Worm (Caenorhabditis elegans) whole organism, late embryonic: Measurements from ENCODE around the gene R148.4.

Experiments used
- C38D4.7 ChIP-seq: fragments of 200-800 bp; sonication (Bioruptor generic); optimal IDR thresholded peaks from 2 replicates; lab custom pipeline; 2018; ENCODE audit warnings: mild to moderate bottlenecking, missing genetic modification characterization, moderate library complexity, missing compliant biosample characterization
- Y22D7AL.16 ChIP-seq: sonication (generic microtip); optimal IDR thresholded peaks from 2 replicates; lab custom pipeline; 2016; ENCODE audit warnings: missing genetic modification characterization, missing compliant biosample characterization
- ahr-1 ChIP-seq: sonication (generic microtip); optimal IDR thresholded peaks from 2 replicates; lab custom pipeline; 2016; ENCODE audit warnings: missing genetic modification characterization, missing compliant biosample characterization
- ama-1 ChIP-seq: fragments of 150-350 bp; optimal IDR thresholded peaks from 2 replicates; lab custom pipeline; 2014
- ceh-14 ChIP-seq: sonication (generic microtip); optimal IDR thresholded peaks from 2 replicates; lab custom pipeline; 2016; ENCODE audit warnings: missing genotype, missing genetic modification characterization, missing compliant biosample characterization
- ceh-18 ChIP-seq: sonication (generic microtip); optimal IDR thresholded peaks from 2 replicates; lab custom pipeline; 2016; ENCODE audit warnings: missing genetic modification characterization, missing compliant biosample characterization
- ceh-30 ChIP-seq: fragments of 150-350 bp; optimal IDR thresholded peaks from 2 replicates; lab custom pipeline; 2014; ENCODE audit warnings: missing biosample characterization, missing genetic modification characterization
- ceh-31 ChIP-seq: sonication (generic microtip); optimal IDR thresholded peaks from 2 replicates; lab custom pipeline; 2016; ENCODE audit warnings: missing genetic modification characterization, missing compliant biosample characterization
- ceh-34 ChIP-seq: sonication (generic microtip); optimal IDR thresholded peaks from 2 replicates; lab custom pipeline; 2016; ENCODE audit warnings: mild to moderate bottlenecking, missing genetic modification characterization, missing compliant biosample characterization
- ceh-45 ChIP-seq: fragments of 200-800 bp; sonication (Bioruptor generic); IDR thresholded peaks from 2 replicates; pipeline ENCODE4 v1.3.6; 2022; ENCODE audit warnings: missing genetic modification reagents, missing genetic modification characterization, missing compliant biosample characterization
- ceh-48 ChIP-seq: sonication (generic microtip); optimal IDR thresholded peaks from 2 replicates; lab custom pipeline; 2016; ENCODE audit warnings: missing genetic modification characterization, inconsistent platforms, missing compliant biosample characterization
- ceh-9 ChIP-seq: sonication (generic microtip); optimal IDR thresholded peaks from 2 replicates; lab custom pipeline; 2016; ENCODE audit warnings: mild to moderate bottlenecking, missing genetic modification characterization, inconsistent platforms, missing compliant biosample characterization
- che-1 ChIP-seq: sonication (generic microtip); optimal IDR thresholded peaks from 2 replicates; lab custom pipeline; 2016; ENCODE audit warnings: mild to moderate bottlenecking, missing genetic modification characterization, missing compliant biosample characterization
- dmd-4 ChIP-seq: sonication (generic microtip); optimal IDR thresholded peaks from 2 replicates; lab custom pipeline; 2016; ENCODE audit warnings: borderline replicate concordance, missing genetic modification characterization, missing compliant biosample characterization
- eyg-1 ChIP-seq: sonication (generic microtip); optimal IDR thresholded peaks from 2 replicates; lab custom pipeline; 2016; ENCODE audit warnings: missing genotype, missing genetic modification characterization, missing compliant biosample characterization
- hlh-15 ChIP-seq: sonication (generic microtip); optimal IDR thresholded peaks from 2 replicates; lab custom pipeline; 2016; ENCODE audit warnings: missing genetic modification characterization, missing compliant biosample characterization
- hlh-8 ChIP-seq: sonication (generic microtip); optimal IDR thresholded peaks from 2 replicates; lab custom pipeline; 2016; ENCODE audit warnings: missing genotype, missing genetic modification characterization, missing compliant biosample characterization
- madf-2 ChIP-seq: sonication (generic microtip); optimal IDR thresholded peaks from 2 replicates; lab custom pipeline; 2017; ENCODE audit warnings: missing genetic modification characterization, missing compliant biosample characterization
- nhr-11 ChIP-seq: fragments of 150-350 bp; optimal IDR thresholded peaks from 2 replicates; lab custom pipeline; 2014; ENCODE audit warnings: missing biosample characterization, missing genetic modification characterization
- pag-3 ChIP-seq: sonication (generic microtip); optimal IDR thresholded peaks from 2 replicates; lab custom pipeline; 2016; ENCODE audit warnings: missing compliant biosample characterization, missing genetic modification characterization, borderline replicate concordance
- pat-9 ChIP-seq: fragments of 200-800 bp; sonication (Bioruptor generic); optimal IDR thresholded peaks from 2 replicates; lab custom pipeline; 2018; ENCODE audit warnings: mild to moderate bottlenecking, missing genetic modification characterization, moderate library complexity, missing compliant biosample characterization
- pha-2 ChIP-seq: sonication (generic microtip); optimal IDR thresholded peaks from 2 replicates; lab custom pipeline; 2017; ENCODE audit warnings: mild to moderate bottlenecking, missing genetic modification characterization, missing compliant biosample characterization
- pha-4 ChIP-seq: fragments of 150-350 bp; optimal IDR thresholded peaks from 2 replicates; lab custom pipeline; 2018; ENCODE audit warnings: missing biosample characterization, missing genetic modification reagents, missing genetic modification characterization
- pqm-1 ChIP-seq: sonication (generic microtip); optimal IDR thresholded peaks from 2 replicates; lab custom pipeline; 2016; ENCODE audit warnings: missing genetic modification characterization, missing compliant biosample characterization
- pros-1 ChIP-seq: fragments of 150-350 bp; optimal IDR thresholded peaks from 2 replicates; lab custom pipeline; 2014; ENCODE audit warnings: missing biosample characterization, missing genetic modification reagents, missing genetic modification characterization
- rnt-1 ChIP-seq: sonication (generic microtip); optimal IDR thresholded peaks from 2 replicates; lab custom pipeline; 2016; ENCODE audit warnings: missing genetic modification characterization, missing compliant biosample characterization
- sdc-2 ChIP-seq: sonication (generic microtip); optimal IDR thresholded peaks from 2 replicates; lab custom pipeline; 2016; ENCODE audit warnings: missing genotype, missing genetic modification characterization, missing compliant biosample characterization
- sox-2 ChIP-seq: fragments of 200-800 bp; sonication (Bioruptor generic); IDR thresholded peaks from 2 replicates; pipeline ENCODE4 v1.3.6; 2022; ENCODE audit warnings: missing genetic modification reagents, missing genetic modification characterization, missing compliant biosample characterization
- tbx-2 ChIP-seq: sonication (generic microtip); optimal IDR thresholded peaks from 2 replicates; lab custom pipeline; 2016; ENCODE audit warnings: missing genetic modification characterization, missing compliant biosample characterization
- tbx-7 ChIP-seq: sonication (generic microtip); optimal IDR thresholded peaks from 2 replicates; lab custom pipeline; 2016; ENCODE audit warnings: missing genotype, missing genetic modification characterization, missing compliant biosample characterization
- ttx-3 ChIP-seq: sonication (generic microtip); optimal IDR thresholded peaks from 2 replicates; lab custom pipeline; 2016; ENCODE audit warnings: missing genetic modification reagents, missing genetic modification characterization, missing compliant biosample characterization
- unc-42 ChIP-seq: sonication (generic microtip); optimal IDR thresholded peaks from 2 replicates; lab custom pipeline; 2016; ENCODE audit warnings: missing genotype, missing genetic modification characterization, missing compliant biosample characterization
- unc-55 ChIP-seq: sonication (generic microtip); optimal IDR thresholded peaks from 2 replicates; lab custom pipeline; 2017; ENCODE audit warnings: missing biosample characterization, missing genetic modification reagents, missing genetic modification characterization
- unc-86 ChIP-seq: sonication (generic microtip); optimal IDR thresholded peaks from 2 replicates; lab custom pipeline; 2016; ENCODE audit warnings: missing genetic modification characterization, missing compliant biosample characterization
- zip-5 ChIP-seq: sonication (generic microtip); optimal IDR thresholded peaks from 2 replicates; lab custom pipeline; 2016; ENCODE audit warnings: missing genetic modification characterization, missing compliant biosample characterization
- ztf-16 ChIP-seq: sonication (generic microtip); optimal IDR thresholded peaks from 2 replicates; lab custom pipeline; 2017; ENCODE audit warnings: missing genetic modification characterization, missing compliant biosample characterization

The R148.4 gene

DNA sequence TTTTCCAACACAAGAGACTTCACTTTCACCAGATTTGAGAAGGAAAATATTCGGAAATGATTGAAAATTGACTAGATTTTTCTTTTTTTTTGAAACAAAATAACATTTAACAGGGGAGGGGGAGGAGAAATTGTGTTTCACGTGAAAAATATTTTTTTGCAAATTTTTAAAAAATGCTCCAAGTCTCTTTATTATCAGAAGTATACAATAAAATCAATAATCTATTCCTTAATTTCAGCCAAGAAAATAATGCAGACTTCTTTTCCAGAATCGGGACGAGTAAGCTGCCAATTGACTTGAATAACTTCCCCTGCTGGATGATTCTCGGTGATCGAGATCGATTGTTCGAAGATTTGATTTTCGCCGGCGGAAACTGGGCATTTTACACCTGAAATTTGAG is 26.9 kb downstream of the R148.4 start, which contains the start of gene R148.7:
TSS of gene R148.7 (minus strand) at position 101 of the 400 bp plus-strand sequence.
- TF ChIP-seq pqm-1 (tag; lab: Kevin White, UChicago) (no peak), ceh-45 (GFP tag; lab: Robert Waterston, UW) (no peak), ceh-30 (tag; lab: Kevin White, UChicago) (no peak), ceh-9 (tag; lab: Kevin White, UChicago) (no peak), ceh-31 (no peak), hlh-15 (no peak), ceh-34 (tag; lab: Kevin White, UChicago) (no peak), pag-3 (no peak), madf-2 (tag; lab: Kevin White, UChicago) (no peak), hlh-8 (tag; lab: Kevin White, UChicago) (no peak), tbx-7 (tag; lab: Kevin White, UChicago) (no peak), unc-55 (no peak), pat-9 (tag; lab: Kevin White, UChicago) (no peak), ztf-16 (no peak)

DNA sequence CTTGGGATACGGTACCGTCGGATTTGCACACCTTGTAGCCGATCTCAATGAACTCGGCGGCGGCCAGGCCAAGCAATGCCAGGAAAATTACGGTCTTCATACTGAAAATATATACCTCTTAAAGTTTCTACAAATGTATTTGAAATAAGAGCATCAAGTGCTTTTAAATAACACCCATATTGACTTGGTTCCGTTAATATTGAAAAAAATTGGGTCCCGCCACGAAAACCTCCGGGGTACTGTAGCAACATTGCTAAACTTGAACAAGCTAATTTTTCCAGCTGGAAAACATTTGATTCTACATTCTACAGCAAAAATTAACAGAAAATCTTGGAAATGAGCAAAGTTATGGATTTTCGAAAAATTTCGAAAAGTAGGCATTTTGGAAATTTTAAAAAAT is 28.0 kb downstream of the R148.4 start, which contains the start of gene heh-1:
TSS of gene heh-1 (minus strand) at position 101 of the 400 bp plus-strand sequence.
- no peak for TF ChIP-seq unc-86 (tag; lab: Kevin White, UChicago)
- TF ChIP-seq nhr-11 (tag; lab: Kevin White, UChicago): no peak
- no peak for TF ChIP-seq ttx-3
- TF ChIP-seq ceh-14: no peak
- no peak for TF ChIP-seq ahr-1 (tag; lab: Kevin White, UChicago)
- TF ChIP-seq pha-2 (tag; lab: Kevin White, UChicago): no peak
- TF ChIP-seq che-1 (tag; lab: Kevin White, UChicago): no peak

DNA sequence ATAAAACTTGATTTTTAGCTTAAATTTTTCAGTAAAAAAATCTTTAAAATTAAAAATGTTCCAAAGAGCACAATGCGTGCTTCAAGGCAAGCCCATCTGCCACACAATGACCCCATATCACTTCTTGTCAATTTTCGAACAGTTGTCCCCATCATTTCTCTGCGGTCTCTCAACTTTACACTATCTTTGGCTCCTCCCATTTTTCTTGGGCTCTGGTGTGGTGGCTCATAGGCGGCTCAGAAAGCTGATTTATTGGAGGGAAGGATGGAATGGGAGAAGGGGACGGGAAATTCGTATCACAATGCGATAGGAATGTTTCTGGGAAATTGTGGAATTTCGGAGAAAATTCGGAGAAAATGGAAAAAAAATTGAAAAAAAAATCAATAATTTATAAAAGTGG is 29.2 kb downstream of the R148.4 start:
- TF ChIP-seq unc-55 (peak; percentile 75), sdc-2 (tag; lab: Kevin White, UChicago) (no peak), rnt-1 (tag; lab: Kevin White, UChicago) (peak; percentile 78), C38D4.7 (GFP tag; lab: Kevin White, UChicago) (no peak), ceh-14 (no peak), ceh-48 (tag; lab: Kevin White, UChicago) (peak; percentile 4)

DNA sequence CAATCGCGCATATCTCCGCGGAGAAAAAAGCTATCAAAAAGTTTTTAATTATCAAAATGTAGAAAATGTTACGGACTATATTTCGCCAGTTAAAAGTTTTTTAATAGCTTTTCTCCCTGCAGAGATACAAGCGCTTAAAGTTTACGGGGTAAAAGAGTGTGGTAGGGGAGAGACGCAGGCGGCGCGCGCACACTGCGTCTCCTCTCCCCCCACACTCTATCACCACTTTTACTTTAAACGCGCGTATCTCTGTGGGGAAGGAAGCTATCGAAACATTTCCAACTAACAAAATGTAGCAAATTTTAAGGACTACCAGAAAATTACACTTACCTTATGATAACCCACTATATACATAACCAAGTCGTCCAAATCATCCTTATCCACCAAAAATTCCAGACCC is 32.2 kb downstream of the R148.4 start:
- no peak for TF ChIP-seq ceh-31
- TF ChIP-seq ama-1: no peak
- no peak for TF ChIP-seq eyg-1 (tag; lab: Kevin White, UChicago)
- no peak for TF ChIP-seq ceh-14
- TF ChIP-seq unc-86 (tag; lab: Kevin White, UChicago): no peak
- TF ChIP-seq pha-4 (tag; lab: Kevin White, UChicago): no peak
- TF ChIP-seq dmd-4: no peak
- no peak for TF ChIP-seq ztf-16
- TF ChIP-seq hlh-15: no peak
- TF ChIP-seq Y22D7AL.16 (tag; lab: Kevin White, UChicago): no peak
- no peak for TF ChIP-seq C38D4.7 (GFP tag; lab: Kevin White, UChicago)
- no peak for TF ChIP-seq tbx-2 (tag; lab: Kevin White, UChicago)
- no peak for TF ChIP-seq ceh-18 (tag; lab: Kevin White, UChicago)
- no peak for TF ChIP-seq ceh-45 (GFP tag; lab: Robert Waterston, UW)
- no peak for TF ChIP-seq zip-5 (tag; lab: Kevin White, UChicago)
- no peak for TF ChIP-seq hlh-8 (tag; lab: Kevin White, UChicago)
- TF ChIP-seq, all 69 proteins: peak for 0

DNA sequence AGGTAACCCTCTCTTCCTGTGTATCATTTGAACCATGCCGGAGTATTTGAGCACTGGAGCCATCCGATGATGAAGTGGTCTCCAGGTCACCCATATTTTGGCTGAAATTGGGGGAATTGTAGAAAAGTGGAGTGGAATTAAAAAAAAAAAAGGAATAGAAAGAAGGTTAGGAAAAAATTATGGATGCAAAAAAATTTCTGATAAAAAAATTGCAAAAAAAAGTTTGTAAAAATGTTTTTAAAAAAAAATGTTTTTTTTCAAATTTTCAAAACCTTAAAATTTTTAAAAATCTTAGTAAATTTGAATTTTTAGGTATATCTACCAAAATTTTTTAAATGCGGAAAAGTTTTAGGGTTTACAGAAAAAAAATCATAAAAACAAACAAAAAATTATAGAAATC is 47.7 kb downstream of the R148.4 start, which contains the start of gene frm-8:
TSS of gene frm-8 (minus strand) at position 101 of the 400 bp plus-strand sequence.
- TF ChIP-seq unc-55 (no peak), Y22D7AL.16 (tag; lab: Kevin White, UChicago) (no peak), ceh-14 (no peak), unc-42 (no peak), pros-1 (no peak), sox-2 (no peak), unc-86 (tag; lab: Kevin White, UChicago) (no peak), ama-1 (no peak), ceh-34 (tag; lab: Kevin White, UChicago) (no peak), madf-2 (tag; lab: Kevin White, UChicago) (no peak), tbx-2 (tag; lab: Kevin White, UChicago) (no peak), pha-2 (tag; lab: Kevin White, UChicago) (no peak)
